Fruit fly (Drosophila melanogaster) whole organism, wandering third instar larva: ENCODE data around the gene CG12592.
A peak's percentile ranks its signal among the peaks of the same experiment; 100 is the strongest.
"Not testable (repeated sequence)": the region's sequence is repeated elsewhere in the genome, so short reads cannot be mapped to it uniquely, and the experiment has no call there.

Experiments used
- Abd-B ChIP-seq: fragments of >200 bp; optimal IDR thresholded peaks from 2 replicates; lab custom pipeline; 2017; ENCODE audit warnings: missing biosample characterization, missing genetic modification characterization
- CG32264 ChIP-seq: fragments of 200-800 bp; sonication (Bioruptor generic); optimal IDR thresholded peaks from 2 replicates; lab custom pipeline; 2016; ENCODE audit warnings: missing biosample characterization, missing genetic modification characterization
- CrebA ChIP-seq: fragments of 200-800 bp; sonication (Bioruptor generic); optimal IDR thresholded peaks from 2 replicates; lab custom pipeline; 2016; ENCODE audit warnings: missing biosample characterization, mild to moderate bottlenecking, missing genetic modification characterization, borderline replicate concordance
- Dif ChIP-seq: fragments of 200-275, 200-300 bp; sonication (Bioruptor generic); optimal IDR thresholded peaks from 2 replicates; lab custom pipeline; 2018; ENCODE audit warnings: missing biosample characterization, missing genetic modification characterization; ENCODE audit not compliant: partially characterized antibody
- GATAd ChIP-seq: sonication (Bioruptor generic); optimal IDR thresholded peaks from 2 replicates; lab custom pipeline; 2016; ENCODE audit warnings: missing biosample characterization, missing genetic modification characterization
- HLH106 ChIP-seq: fragments of 200-800 bp; optimal IDR thresholded peaks from 3 replicates; lab custom pipeline; 2019; ENCODE audit warnings: missing biosample characterization, mild to moderate bottlenecking, missing genetic modification characterization, moderate library complexity
- Hnf4 ChIP-seq: fragments of 200-800 bp; sonication (Bioruptor generic); optimal IDR thresholded peaks from 2 replicates; lab custom pipeline; 2016; ENCODE audit warnings: missing biosample characterization, mild to moderate bottlenecking, missing genetic modification characterization
- Hr78 ChIP-seq: fragments of >200 bp; optimal IDR thresholded peaks from 2 replicates; lab custom pipeline; 2017; ENCODE audit warnings: missing biosample characterization, missing genetic modification characterization
- Hr83 ChIP-seq: fragments of 200-300 bp; sonication (Bioruptor generic); optimal IDR thresholded peaks from 2 replicates; lab custom pipeline; 2016; ENCODE audit warnings: missing biosample characterization, mild to moderate bottlenecking, missing genetic modification characterization, moderate library complexity; ENCODE audit not compliant: poor library complexity, severe bottlenecking
- Jra ChIP-seq: sonication (Bioruptor generic); optimal IDR thresholded peaks from 2 replicates; lab custom pipeline; 2016; ENCODE audit warnings: missing biosample characterization, missing genetic modification characterization
- Mio ChIP-seq: sonication (Bioruptor generic); optimal IDR thresholded peaks from 2 replicates; lab custom pipeline; 2016; ENCODE audit warnings: missing biosample characterization, missing genetic modification characterization
- Myc ChIP-seq: fragments of >200 bp; optimal IDR thresholded peaks from 2 replicates; lab custom pipeline; 2017
- N ChIP-seq: fragments of >200 bp; optimal IDR thresholded peaks from 2 replicates; lab custom pipeline; 2018; ENCODE audit warnings: missing biosample characterization, missing external identifiers, missing genetic modification characterization
- OdsH ChIP-seq: fragments of 200-800 bp; sonication (Bioruptor generic); optimal IDR thresholded peaks from 2 replicates; lab custom pipeline; 2016; ENCODE audit warnings: missing biosample characterization, mild to moderate bottlenecking, missing genetic modification characterization
- Rel ChIP-seq, 2 experiments: fragments of 200-800 bp; sonication (Bioruptor generic) in 1 of 2; optimal IDR thresholded peaks; 2 replicates in 1 of 2; 3 replicates in 1 of 2; lab custom pipeline; 2016 to 2019; ENCODE audit warnings: mild to moderate bottlenecking in 2 of 2, missing biosample characterization in 2 of 2, missing genetic modification characterization in 2 of 2, moderate library complexity in 1 of 2
- Sp1 ChIP-seq: fragments of 200-800 bp; sonication (Bioruptor generic); optimal IDR thresholded peaks from 3 replicates; lab custom pipeline; 2019; ENCODE audit warnings: missing biosample characterization, mild to moderate bottlenecking, missing genetic modification characterization, moderate library complexity
- Vsx2 ChIP-seq: fragments of 200-300, 225-300 bp; sonication (Bioruptor generic); optimal IDR thresholded peaks from 2 replicates; lab custom pipeline; 2018; ENCODE audit warnings: missing biosample characterization, missing genetic modification characterization; ENCODE audit not compliant: partially characterized antibody
- br ChIP-seq: fragments of 200-800 bp; sonication (Bioruptor generic); optimal IDR thresholded peaks from 2 replicates; lab custom pipeline; 2016; ENCODE audit warnings: missing biosample characterization, missing genetic modification characterization
- brk ChIP-seq: fragments of 200-800 bp; sonication (Bioruptor generic); optimal IDR thresholded peaks from 2 replicates; lab custom pipeline; 2016; ENCODE audit warnings: missing biosample characterization, mild to moderate bottlenecking, missing genetic modification characterization
- dl ChIP-seq, 2 experiments: fragments of 175-275, 200-275 bp in 1 of 2; fragments of 200-275 bp in 1 of 2; sonication (Bioruptor generic); optimal IDR thresholded peaks; lab custom pipeline; 2018; ENCODE audit warnings: mild to moderate bottlenecking in 2 of 2, missing biosample characterization in 2 of 2, missing genetic modification characterization in 2 of 2, moderate library complexity in 2 of 2; ENCODE audit not compliant: partially characterized antibody in 2 of 2, insufficient read depth in 1 of 2
- dmrt93B ChIP-seq: fragments of 200-800 bp; sonication (Bioruptor generic); optimal IDR thresholded peaks from 2 replicates; lab custom pipeline; 2018; ENCODE audit warnings: missing biosample characterization, mild to moderate bottlenecking, missing genetic modification characterization
- dsf ChIP-seq: sonication (Bioruptor generic); optimal IDR thresholded peaks from 2 replicates; lab custom pipeline; 2016; ENCODE audit warnings: missing biosample characterization, missing genetic modification characterization, borderline replicate concordance
- ey ChIP-seq: fragments of 200-800 bp; sonication (Bioruptor generic); optimal IDR thresholded peaks from 2 replicates; lab custom pipeline; 2016; ENCODE audit warnings: missing biosample characterization, missing genetic modification characterization
- foxo ChIP-seq, 2 experiments: fragments of 200-800 bp; sonication (Bioruptor generic); optimal IDR thresholded peaks; 2 replicates in 1 of 2; 3 replicates in 1 of 2; lab custom pipeline; 2016 to 2017; ENCODE audit warnings: missing biosample characterization in 2 of 2, missing genetic modification characterization in 2 of 2
- fru ChIP-seq: fragments of 200-800 bp; sonication (Bioruptor generic); optimal IDR thresholded peaks from 3 replicates; lab custom pipeline; 2016; ENCODE audit warnings: missing biosample characterization, mild to moderate bottlenecking, missing genetic modification characterization
- h ChIP-seq: fragments of 200-800 bp; sonication (Bioruptor generic); optimal IDR thresholded peaks from 3 replicates; lab custom pipeline; 2016; ENCODE audit warnings: missing biosample characterization, mild to moderate bottlenecking, missing genetic modification characterization
- jim ChIP-seq: fragments of 175-275, 200-325 bp; sonication (Bioruptor generic); optimal IDR thresholded peaks from 2 replicates; lab custom pipeline; 2016; ENCODE audit warnings: missing biosample characterization, mild to moderate bottlenecking, missing genetic modification characterization
- lola ChIP-seq: fragments of >200 bp; optimal IDR thresholded peaks from 2 replicates; lab custom pipeline; 2017; ENCODE audit warnings: missing biosample characterization, missing genetic modification characterization
- pan ChIP-seq: fragments of >200 bp; optimal IDR thresholded peaks from 2 replicates; lab custom pipeline; 2017
- psq ChIP-seq: fragments of 200-800 bp; sonication (Bioruptor generic); optimal IDR thresholded peaks from 3 replicates; lab custom pipeline; 2017; ENCODE audit warnings: missing biosample characterization, mild to moderate bottlenecking, missing genetic modification characterization, moderate library complexity
- rgr ChIP-seq: fragments of 200-800 bp; sonication (Bioruptor generic); optimal IDR thresholded peaks from 3 replicates; lab custom pipeline; 2016; ENCODE audit warnings: missing biosample characterization, mild to moderate bottlenecking, missing genetic modification characterization
- sage ChIP-seq: fragments of 200-800 bp; sonication (Bioruptor generic); optimal IDR thresholded peaks from 2 replicates; lab custom pipeline; 2016; ENCODE audit warnings: missing biosample characterization, mild to moderate bottlenecking, missing genetic modification characterization
- sv ChIP-seq: fragments of 200-800 bp; sonication (Bioruptor generic); optimal IDR thresholded peaks from 3 replicates; lab custom pipeline; 2016; ENCODE audit warnings: missing biosample characterization, missing genetic modification characterization
- tai ChIP-seq: sonication (Bioruptor generic); optimal IDR thresholded peaks from 2 replicates; lab custom pipeline; 2016; ENCODE audit warnings: missing biosample characterization, missing genetic modification characterization
- usp ChIP-seq: fragments of >200 bp; optimal IDR thresholded peaks from 2 replicates; lab custom pipeline; 2017; ENCODE audit warnings: missing biosample characterization, missing genetic modification characterization
- woc ChIP-seq: sonication (Bioruptor generic); optimal IDR thresholded peaks from 2 replicates; lab custom pipeline; 2016; ENCODE audit warnings: missing biosample characterization, mild to moderate bottlenecking, missing genetic modification characterization

Gene CG12592

dm6 chr3R:10340649-10341048 is 2.5 kb downstream of the CG12592 start, which contains the start of gene CG18545:
Gene CG18545, plus strand, starts transcription at chr3R:10340949.
- TF ChIP-seq Abd-B; dmrt93B (GFP tag; lab: Kevin White, UChicago); Dif: not testable (repeated sequence)
- TF ChIP-seq, all 38 proteins: peak for 0; not testable (repeated sequence) for 38

- not testable (repeated sequence) for TF ChIP-seq Jra (GFP tag; lab: Kevin White, UChicago); pan (lab: Kevin White, UChicago); Myc (lab: Kevin White, UChicago)
- TF ChIP-seq, all 38 proteins: peak for 0; not testable (repeated sequence) for 38
Observed at dm6 chr3R:10348461-10348860, 10.3 kb downstream of the CG12592 start, which contains the start of gene CG31406. Gene CG31406, plus strand, starts transcription at chr3R:10348761.

dm6 chr3R:10349987-10350386 is 11.8 kb downstream of the CG12592 start, which contains the start of gene jumu:
Gene jumu, plus strand, starts transcription at chr3R:10350182.
- TF ChIP-seq OdsH (no peak), tai (GFP tag; lab: Kevin White, UChicago) (no peak), dl (GFP tag; optimal IDR thresholded peaks at IDR 0.05; lab: Kevin White, UChicago; ENCODE audit: insufficient read depth in 1 of 2, partially characterized antibody in 2 of 2) (no peak), foxo (GFP tag; optimal IDR thresholded peaks at IDR 0.05; lab: Kevin White, UChicago) (no peak), woc (GFP tag; lab: Kevin White, UChicago) (no peak), sv (peak; percentile 7), GATAd (GFP tag; lab: Kevin White, UChicago) (no peak), CrebA (GFP tag; lab: Kevin White, UChicago) (no peak), Sp1 (GFP tag; lab: Kevin White, UChicago) (peak; percentile 11), usp (GFP tag; lab: Kevin White, UChicago) (no peak), Vsx2 (GFP tag; lab: Kevin White, UChicago) (no peak), fru (peak; percentile 4), Rel (GFP tag; optimal IDR thresholded peaks at IDR 0.05; lab: Kevin White, UChicago) (no peak), Rel (tag; optimal IDR thresholded peaks at IDR 0.05; lab: Kevin White, UChicago) (peak; percentile 24), Hr83 (GFP tag; lab: Kevin White, UChicago) (peak; percentile 33), sage (GFP tag; lab: Kevin White, UChicago) (no peak), lola (GFP tag; lab: Kevin White, UChicago) (no peak), Hnf4 (GFP tag; lab: Kevin White, UChicago) (peak; percentile 12)

- TF ChIP-seq Myc (lab: Kevin White, UChicago) (peak; percentile 94), OdsH (peak; percentile 83), Mio (GFP tag; lab: Kevin White, UChicago) (no peak), rgr (GFP tag; lab: Kevin White, UChicago) (peak; percentile 82), brk (GFP tag; lab: Kevin White, UChicago) (peak; percentile 22), pan (lab: Kevin White, UChicago) (no peak), HLH106 (tag; lab: Kevin White, UChicago) (peak; percentile 84), usp (GFP tag; lab: Kevin White, UChicago) (no peak), CrebA (GFP tag; lab: Kevin White, UChicago) (no peak), Hr83 (GFP tag; lab: Kevin White, UChicago) (peak; percentile 36), sv (peak; percentile 73), Hnf4 (GFP tag; lab: Kevin White, UChicago) (peak; percentile 64), psq (peak; percentile 68), Dif (no peak), Abd-B (no peak), N (GFP tag; lab: Kevin White, UChicago) (no peak), Vsx2 (GFP tag; lab: Kevin White, UChicago) (no peak), br (GFP tag; lab: Kevin White, UChicago) (peak; percentile 82), dl (GFP tag; optimal IDR thresholded peaks at IDR 0.05; lab: Kevin White, UChicago; ENCODE audit: insufficient read depth in 1 of 2, partially characterized antibody in 2 of 2) (no peak), Jra (GFP tag; lab: Kevin White, UChicago) (peak; percentile 31), foxo (GFP tag; optimal IDR thresholded peaks at IDR 0.05; lab: Kevin White, UChicago) (peak; percentile 67 to 87), fru (peak; percentile 82), Rel (GFP tag; optimal IDR thresholded peaks at IDR 0.05; lab: Kevin White, UChicago) (peak; percentile 72), Rel (tag; optimal IDR thresholded peaks at IDR 0.05; lab: Kevin White, UChicago) (peak; percentile 38), CG32264 (GFP tag; lab: Kevin White, UChicago) (peak; percentile 66), tai (GFP tag; lab: Kevin White, UChicago) (peak; percentile 68), Sp1 (GFP tag; lab: Kevin White, UChicago) (peak; percentile 80), h (GFP tag; lab: Kevin White, UChicago) (peak; percentile 87), lola (GFP tag; lab: Kevin White, UChicago) (no peak), Hr78 (no peak), sage (GFP tag; lab: Kevin White, UChicago) (peak; percentile 61), jim (GFP tag; lab: Kevin White, UChicago) (no peak), dsf (GFP tag; lab: Kevin White, UChicago) (peak; percentile 6), ey (GFP tag; lab: Kevin White, UChicago) (peak; percentile 86), woc (GFP tag; lab: Kevin White, UChicago) (peak; percentile 66)
Observed at dm6 chr3R:10350741-10351629, 12.8 kb downstream of the CG12592 start.
